Fruit fly (Drosophila melanogaster) whole organism, prepupa: ENCODE results near the gene BOD1.
A peak's percentile ranks its signal among the peaks of the same experiment; 100 is the strongest.

Source experiments
- Blimp-1 ChIP-seq: fragments of 200-800 bp; sonication (Bioruptor generic); optimal IDR thresholded peaks from 3 replicates; lab custom pipeline; 2017; ENCODE audit warnings: missing biosample characterization, missing genetic modification characterization, mild to moderate bottlenecking, moderate library complexity, missing genetic modification reagents
- CG16779 ChIP-seq: fragments of 200-800 bp; sonication (Bioruptor generic); optimal IDR thresholded peaks from 3 replicates; lab custom pipeline; 2017; ENCODE audit warnings: missing biosample characterization, mild to moderate bottlenecking, missing genetic modification characterization
- CG3032 ChIP-seq: fragments of 200-800 bp; optimal IDR thresholded peaks from 2 replicates; lab custom pipeline; 2019; ENCODE audit warnings: missing biosample characterization, mild to moderate bottlenecking, missing genetic modification characterization, moderate library complexity
- CG4318 ChIP-seq: fragments of 200-800 bp; sonication (Bioruptor generic); optimal IDR thresholded peaks from 3 replicates; lab custom pipeline; 2017; ENCODE audit warnings: missing biosample characterization, mild to moderate bottlenecking, missing genetic modification characterization
- CG6854 ChIP-seq: fragments of 200-800 bp; sonication (Bioruptor generic); optimal IDR thresholded peaks from 2 replicates; lab custom pipeline; 2017; ENCODE audit warnings: missing biosample characterization, mild to moderate bottlenecking, missing genetic modification characterization
- CG9139 ChIP-seq: fragments of 200-800 bp; sonication (Bioruptor generic); optimal IDR thresholded peaks from 3 replicates; lab custom pipeline; 2017; ENCODE audit warnings: missing biosample characterization, mild to moderate bottlenecking, missing genetic modification characterization
- Hr4 ChIP-seq: fragments of 200-800 bp; sonication (Bioruptor generic); optimal IDR thresholded peaks from 3 replicates; lab custom pipeline; 2016; ENCODE audit warnings: missing biosample characterization, missing genetic modification characterization
- dac ChIP-seq: fragments of 200-800 bp; sonication (Bioruptor generic); optimal IDR thresholded peaks from 2 replicates; lab custom pipeline; 2017; ENCODE audit warnings: missing biosample characterization, mild to moderate bottlenecking, missing genetic modification characterization

- TF ChIP-seq Blimp-1 (GFP tag; lab: Kevin White, UChicago) (no peak), CG3032 (tag; lab: Kevin White, UChicago) (peak; percentile 45), CG6854 (GFP tag; lab: Kevin White, UChicago) (no peak), CG4318 (no peak), CG9139 (no peak), CG16779 (tag; lab: Kevin White, UChicago) (no peak), dac (no peak), Hr4 (no peak)
Measured at dm6 chr3R:27919385-27919789, 18.7 kb upstream of the BOD1 start, which contains the start of gene Boh1.
